Fruit fly (Drosophila melanogaster) whole organism, embryonic: Measurements from ENCODE around the gene CG43338.
A peak's percentile ranks its signal among the peaks of the same experiment; 100 is the strongest.

Experiments used
- ATbp ChIP-seq: fragments of 200-800 bp; sonication (Bioruptor generic); optimal IDR thresholded peaks from 2 replicates; lab custom pipeline; 2017; ENCODE audit warnings: missing biosample characterization, mild to moderate bottlenecking, missing genetic modification characterization, missing genetic modification reagents
- BtbVII ChIP-seq: fragments of 200-800 bp; sonication (Bioruptor generic); optimal IDR thresholded peaks from 3 replicates; lab custom pipeline; 2017; ENCODE audit warnings: missing biosample characterization, mild to moderate bottlenecking, missing genetic modification characterization
- CG10274 ChIP-seq: fragments of 200-800 bp; sonication (Bioruptor generic); optimal IDR thresholded peaks from 3 replicates; lab custom pipeline; 2017; ENCODE audit warnings: missing biosample characterization, mild to moderate bottlenecking, missing genetic modification characterization
- CG12219 ChIP-seq: fragments of 200-800 bp; sonication (Bioruptor generic); optimal IDR thresholded peaks from 3 replicates; lab custom pipeline; 2018; ENCODE audit warnings: missing biosample characterization, mild to moderate bottlenecking, missing genetic modification characterization
- CG12236 ChIP-seq: fragments of 200-800 bp; sonication (Bioruptor generic); optimal IDR thresholded peaks from 2 replicates; lab custom pipeline; 2016; ENCODE audit warnings: missing biosample characterization, missing genetic modification characterization
- CG12391 ChIP-seq: fragments of 200-800 bp; sonication (Bioruptor generic); optimal IDR thresholded peaks from 3 replicates; lab custom pipeline; 2018; ENCODE audit warnings: missing biosample characterization, mild to moderate bottlenecking, missing genetic modification characterization, moderate library complexity
- CG12942 ChIP-seq: fragments of 200-800 bp; sonication (Bioruptor generic); optimal IDR thresholded peaks from 3 replicates; lab custom pipeline; 2016; ENCODE audit warnings: missing biosample characterization, missing genetic modification characterization
- CG13287 ChIP-seq: fragments of 200-800 bp; sonication (Bioruptor generic); IDR thresholded peaks from 2 replicates; pipeline ENCODE4 v1.3.6; 2022; ENCODE audit warnings: missing biosample characterization, missing genetic modification characterization; ENCODE audit not compliant: partially characterized antibody
- CG14014 ChIP-seq: fragments of 200-800 bp; sonication (Bioruptor generic); IDR thresholded peaks from 2 replicates; pipeline ENCODE4 v1.3.6; 2022; ENCODE audit warnings: missing biosample characterization, missing genetic modification characterization
- CG1647 ChIP-seq: fragments of 200-800 bp; sonication (Bioruptor generic); optimal IDR thresholded peaks from 3 replicates; lab custom pipeline; 2016; ENCODE audit warnings: missing biosample characterization, missing genetic modification characterization
- CG17361 ChIP-seq: fragments of 200-800 bp; sonication (Bioruptor generic); IDR thresholded peaks from 3 replicates; pipeline ENCODE4 v1.3.6; 2022; ENCODE audit warnings: missing biosample characterization, missing genetic modification characterization
- CG2129 ChIP-seq: fragments of 200-800 bp; sonication (Bioruptor generic); IDR thresholded peaks from 2 replicates; pipeline ENCODE4 v1.3.6; 2022; ENCODE audit warnings: missing biosample characterization, missing genetic modification characterization; ENCODE audit not compliant: partially characterized antibody
- CG2889 ChIP-seq: fragments of 200-800 bp; sonication (Bioruptor generic); IDR thresholded peaks from 3 replicates; pipeline ENCODE4 v1.3.6; 2022; ENCODE audit warnings: missing biosample characterization, missing genetic modification characterization
- CG30020 ChIP-seq: fragments of 200-800 bp; optimal IDR thresholded peaks from 2 replicates; lab custom pipeline; 2019; ENCODE audit warnings: missing biosample characterization, mild to moderate bottlenecking, missing genetic modification characterization, moderate library complexity
- CG3163 ChIP-seq: fragments of 200-800 bp; sonication (Bioruptor generic); optimal IDR thresholded peaks from 3 replicates; lab custom pipeline; 2016; ENCODE audit warnings: missing biosample characterization, missing genetic modification characterization
- CG32767 ChIP-seq: fragments of 200-800 bp; sonication (Bioruptor generic); IDR thresholded peaks from 2 replicates; pipeline ENCODE4 v1.3.6; 2022; ENCODE audit warnings: missing biosample characterization, missing genetic modification characterization
- CG32772 ChIP-seq: fragments of 200-800 bp; sonication (Bioruptor generic); IDR thresholded peaks from 2 replicates; pipeline ENCODE4 v1.3.6; 2022; ENCODE audit warnings: missing biosample characterization, missing genetic modification characterization
- CG34376 ChIP-seq: fragments of 200-800 bp; sonication (Bioruptor generic); optimal IDR thresholded peaks from 2 replicates; lab custom pipeline; 2018; ENCODE audit warnings: missing biosample characterization, mild to moderate bottlenecking, missing genetic modification characterization
- CG6175 ChIP-seq: fragments of 200-800 bp; sonication (Bioruptor generic); IDR thresholded peaks from 3 replicates; pipeline ENCODE4 v1.3.6; 2022; ENCODE audit warnings: missing biosample characterization, missing genetic modification characterization
- CG7357 ChIP-seq: fragments of 200-800 bp; sonication (Bioruptor generic); IDR thresholded peaks from 3 replicates; pipeline ENCODE4 v1.3.6; 2022; ENCODE audit warnings: missing biosample characterization, missing genetic modification characterization
- CG8290 ChIP-seq, 3 experiments: fragments of 200-800 bp; sonication (Bioruptor generic); optimal IDR thresholded peaks; 2 replicates each; lab custom pipeline; 2016 to 2019; ENCODE audit warnings: missing biosample characterization in 3 of 3, missing genetic modification characterization in 3 of 3, mild to moderate bottlenecking in 2 of 3, moderate library complexity in 1 of 3
- CG8388 ChIP-seq: fragments of 200-800 bp; sonication (Bioruptor generic); optimal IDR thresholded peaks from 2 replicates; lab custom pipeline; 2019; ENCODE audit warnings: missing biosample characterization, mild to moderate bottlenecking, missing genetic modification characterization, moderate library complexity
- Dad ChIP-seq: fragments of 200-800 bp; sonication (Bioruptor generic); optimal IDR thresholded peaks from 3 replicates; lab custom pipeline; 2016; ENCODE audit warnings: missing biosample characterization, missing genetic modification characterization
- Gug ChIP-seq: fragments of 200-800 bp; sonication (Bioruptor generic); IDR thresholded peaks from 4 replicates; pipeline ENCODE4 v1.3.6; 2022; ENCODE audit warnings: missing biosample characterization, missing genetic modification characterization
- Hsf ChIP-seq: fragments of 200-800 bp; sonication (Bioruptor generic); optimal IDR thresholded peaks from 3 replicates; lab custom pipeline; 2016; ENCODE audit warnings: missing biosample characterization, missing genetic modification characterization
- Mad ChIP-seq: fragments of 200-800 bp; sonication (Bioruptor generic); optimal IDR thresholded peaks from 2 replicates; lab custom pipeline; 2016; ENCODE audit warnings: missing biosample characterization, missing genetic modification characterization
- Meics ChIP-seq: fragments of 200-800 bp; sonication (Bioruptor generic); optimal IDR thresholded peaks from 2 replicates; lab custom pipeline; 2017; ENCODE audit warnings: missing biosample characterization, mild to moderate bottlenecking, missing genetic modification characterization
- Pdp1 ChIP-seq, 2 experiments: fragments of 200-800 bp; sonication (Bioruptor generic); optimal IDR thresholded peaks; 3 replicates each; lab custom pipeline; 2016; ENCODE audit warnings: missing biosample characterization in 2 of 2, missing genetic modification characterization in 2 of 2, mild to moderate bottlenecking in 1 of 2, moderate library complexity in 1 of 2
- Sin3A ChIP-seq: fragments of >200 bp; optimal IDR thresholded peaks from 2 replicates; lab custom pipeline; 2018
- Sox102F ChIP-seq: fragments of 200-800 bp; sonication (Bioruptor generic); optimal IDR thresholded peaks from 2 replicates; lab custom pipeline; 2018; ENCODE audit warnings: missing biosample characterization, mild to moderate bottlenecking, missing genetic modification characterization, moderate library complexity
- abd-A ChIP-seq: fragments of 200-800 bp; sonication (Bioruptor generic); optimal IDR thresholded peaks from 3 replicates; lab custom pipeline; 2019; ENCODE audit warnings: missing biosample characterization, mild to moderate bottlenecking, missing genetic modification characterization, moderate library complexity
- ato ChIP-seq: fragments of 200-800 bp; sonication (Bioruptor generic); IDR thresholded peaks from 2 replicates; pipeline ENCODE4 v1.3.6; 2022; ENCODE audit warnings: missing biosample characterization, missing genetic modification characterization; ENCODE audit not compliant: partially characterized antibody
- bigmax ChIP-seq: fragments of 200-800 bp; sonication (Bioruptor generic); optimal IDR thresholded peaks from 2 replicates; lab custom pipeline; 2018; ENCODE audit warnings: missing biosample characterization, mild to moderate bottlenecking, missing genetic modification characterization
- bsh ChIP-seq, 2 experiments: fragments of 200-800 bp; sonication (Bioruptor generic); optimal IDR thresholded peaks; 2 replicates each; lab custom pipeline; 2017 to 2018; ENCODE audit warnings: mild to moderate bottlenecking in 2 of 2, missing biosample characterization in 2 of 2, missing genetic modification characterization in 2 of 2, moderate library complexity in 1 of 2
- btn ChIP-seq: fragments of 200-800 bp; sonication (Bioruptor generic); optimal IDR thresholded peaks from 2 replicates; lab custom pipeline; 2016; ENCODE audit warnings: missing biosample characterization, missing genetic modification characterization
- chif ChIP-seq, 2 experiments: fragments of 200-800 bp; sonication (Bioruptor generic); optimal IDR thresholded peaks; 3 replicates each; lab custom pipeline; 2016; ENCODE audit warnings: missing biosample characterization in 2 of 2, missing genetic modification characterization in 2 of 2
- crol ChIP-seq: fragments of 200-800 bp; sonication (Bioruptor generic); IDR thresholded peaks from 2 replicates; pipeline ENCODE4 v1.3.6; 2022; ENCODE audit warnings: missing biosample characterization, missing genetic modification characterization
- dan ChIP-seq: fragments of 200-800 bp; sonication (Bioruptor generic); IDR thresholded peaks from 2 replicates; pipeline ENCODE4 v1.3.6; 2022; ENCODE audit warnings: missing biosample characterization, missing genetic modification characterization
- disco-r ChIP-seq: fragments of 200-800 bp; sonication (Bioruptor generic); optimal IDR thresholded peaks from 2 replicates; lab custom pipeline; 2016; ENCODE audit warnings: missing biosample characterization, missing genetic modification characterization
- ewg ChIP-seq: fragments of 200-800 bp; sonication (Bioruptor generic); optimal IDR thresholded peaks from 3 replicates; lab custom pipeline; 2017; ENCODE audit warnings: mild to moderate bottlenecking, missing biosample characterization, missing genetic modification reagents, missing genetic modification characterization
- fd96Cb ChIP-seq: fragments of 200-800 bp; sonication (Bioruptor generic); optimal IDR thresholded peaks from 2 replicates; lab custom pipeline; 2018; ENCODE audit warnings: missing biosample characterization, mild to moderate bottlenecking, missing genetic modification characterization, moderate library complexity
- gro ChIP-seq: fragments of 200-800 bp; sonication (Bioruptor generic); optimal IDR thresholded peaks from 2 replicates; lab custom pipeline; 2016; ENCODE audit warnings: missing biosample characterization, missing genetic modification characterization
- jigr1 ChIP-seq: fragments of 200-800 bp; sonication (Bioruptor generic); IDR thresholded peaks from 3 replicates; pipeline ENCODE4 v1.3.6; 2022; ENCODE audit warnings: missing biosample characterization, missing genetic modification characterization
- mld ChIP-seq: fragments of 200-800 bp; sonication (Bioruptor generic); IDR thresholded peaks from 3 replicates; pipeline ENCODE4 v1.3.6; 2022; ENCODE audit warnings: missing biosample characterization, missing genetic modification characterization; ENCODE audit not compliant: partially characterized antibody
- nau ChIP-seq: fragments of 200-800 bp; sonication (Bioruptor generic); optimal IDR thresholded peaks from 3 replicates; lab custom pipeline; 2017; ENCODE audit warnings: missing biosample characterization, mild to moderate bottlenecking, missing genetic modification characterization, missing genetic modification reagents
- sens ChIP-seq: fragments of 200-800 bp; sonication (Bioruptor generic); peaks from one replicate; lab custom pipeline; 2016; ENCODE audit warnings: missing biosample characterization, missing genetic modification characterization
- stc ChIP-seq: fragments of 200-800 bp; sonication (Bioruptor generic); IDR thresholded peaks from 2 replicates; pipeline ENCODE4 v1.3.6; 2022; ENCODE audit warnings: missing biosample characterization, missing genetic modification characterization
- vnd ChIP-seq: fragments of 200-800 bp; sonication (Bioruptor generic); IDR thresholded peaks from 3 replicates; pipeline ENCODE4 v1.3.6; 2022; ENCODE audit warnings: missing biosample characterization, missing genetic modification characterization; ENCODE audit not compliant: partially characterized antibody

CG43338 gene

dm6 chr2L:18693877-18694723, 23.1 kb upstream of the CG43338 start (continued):
- TF ChIP-seq CG12391 (tag; lab: Kevin White, UChicago) (peak; percentile 48), fd96Cb (peak; percentile 23), CG12219 (GFP tag; lab: Kevin White, UChicago) (peak; percentile 58), sens (GFP tag; lab: Kevin White, UChicago) (peak; percentile 93), CG1647 (GFP tag; lab: Kevin White, UChicago) (peak; percentile 58), CG12236 (peak; percentile 35), nau (GFP tag; lab: Kevin White, UChicago) (no peak), dan (GFP tag; lab: Robert Waterston, UW) (no peak), Meics (GFP tag; lab: Kevin White, UChicago) (peak; percentile 63), bigmax (GFP tag; lab: Kevin White, UChicago) (no peak), CG32772 (GFP tag; lab: Robert Waterston, UW) (peak; percentile 53), CG8290 (GFP tag; optimal IDR thresholded peaks at IDR 0.05; lab: Kevin White, UChicago) (peak; percentile 24), CG8290 (tag; optimal IDR thresholded peaks at IDR 0.05; lab: Kevin White, UChicago) (peak in 1 of 2 experiments; percentile 60), CG8388 (GFP tag; lab: Kevin White, UChicago) (no peak), disco-r (GFP tag; lab: Kevin White, UChicago) (peak; percentile 3), ato (GFP tag; lab: Robert Waterston, UW) (no peak), Sin3A (lab: Kevin White, UChicago) (no peak), Hsf (GFP tag; lab: Kevin White, UChicago) (peak; percentile 51), Gug (GFP tag; lab: Robert Waterston, UW) (peak; percentile 66; the same call in 3 of the 4 replicates), Pdp1 (GFP tag; optimal IDR thresholded peaks at IDR 0.05; lab: Kevin White, UChicago) (peak; percentile 62 to 65), CG30020 (tag; lab: Kevin White, UChicago) (no peak), CG32767 (GFP tag; lab: Robert Waterston, UW) (no peak), BtbVII (peak; percentile 27), CG2129 (GFP tag; lab: Robert Waterston, UW) (no peak), CG14014 (GFP tag; lab: Robert Waterston, UW) (peak; percentile 76), crol (GFP tag; lab: Robert Waterston, UW) (no peak), CG6175 (GFP tag; lab: Robert Waterston, UW) (no peak), Mad (GFP tag; lab: Kevin White, UChicago) (no peak), ATbp (GFP tag; lab: Kevin White, UChicago) (no peak), gro (GFP tag; lab: Kevin White, UChicago) (peak; percentile 76), btn (GFP tag; lab: Kevin White, UChicago) (peak; percentile 12), Sox102F (peak; percentile 49), CG10274 (GFP tag; lab: Kevin White, UChicago) (peak; percentile 42), jigr1 (GFP tag; lab: Robert Waterston, UW) (no peak), abd-A (tag; lab: Kevin White, UChicago) (no peak), CG17361 (GFP tag; lab: Robert Waterston, UW) (peak; percentile 71), CG34376 (GFP tag; lab: Kevin White, UChicago) (peak; percentile 69), CG7357 (GFP tag; lab: Robert Waterston, UW) (peak; percentile 40; the same call in 1 of the 3 replicates), bsh (GFP tag; optimal IDR thresholded peaks at IDR 0.05; lab: Kevin White, UChicago) (peak; percentile 17 to 53), CG12942 (GFP tag; lab: Kevin White, UChicago) (peak; percentile 31), stc (GFP tag; lab: Robert Waterston, UW) (peak; percentile 33), CG2889 (GFP tag; lab: Robert Waterston, UW) (peak; percentile 63; the same call in 1 of the 3 replicates), mld (GFP tag; lab: Robert Waterston, UW) (no peak), CG13287 (GFP tag; lab: Robert Waterston, UW) (no peak), vnd (GFP tag; lab: Robert Waterston, UW) (no peak), Dad (GFP tag; lab: Kevin White, UChicago) (peak; percentile 49), chif (GFP tag; optimal IDR thresholded peaks at IDR 0.05; lab: Kevin White, UChicago) (peak in 1 of 2 experiments; percentile 43), CG3163 (peak; percentile 38), ewg (GFP tag; lab: Kevin White, UChicago) (peak; percentile 6)
